Worm (Caenorhabditis elegans) whole organism, L4/young adult: ENCODE results near the gene C05D11.1.

Experiments used
- W03F9.2 ChIP-seq: fragments of 150-350 bp; optimal IDR thresholded peaks from 2 replicates; lab custom pipeline; 2014; ENCODE audit warnings: missing biosample characterization, missing genetic modification characterization
- him-1 ChIP-seq: sonication (generic microtip); optimal IDR thresholded peaks from 2 replicates; lab custom pipeline; 2016; ENCODE audit warnings: missing genotype, missing genetic modification reagents, missing genetic modification characterization, missing compliant biosample characterization

DNA sequence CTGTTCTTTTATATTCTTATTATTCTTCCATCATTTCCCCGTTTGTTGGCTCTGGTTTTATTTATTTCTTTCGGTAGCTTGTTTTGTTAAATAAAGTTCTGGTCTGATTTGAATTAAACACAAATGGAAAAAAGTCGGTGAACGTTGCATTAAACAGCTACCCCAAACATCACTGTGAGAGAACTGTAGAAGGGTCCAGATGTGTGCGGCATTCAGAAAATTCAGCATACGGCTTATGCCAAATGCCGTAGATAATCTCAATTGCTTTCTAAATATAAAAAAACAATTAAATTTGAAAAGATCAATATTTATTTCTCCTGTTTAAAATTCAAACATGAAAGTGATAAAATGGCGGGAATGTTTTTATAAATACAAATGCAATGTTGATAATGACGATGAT, 3.4 kb downstream of the C05D11.1 start:
- TF ChIP-seq him-1 (no peak), W03F9.2 (tag; lab: Kevin White, UChicago) (no peak)
